Fruit fly (Drosophila melanogaster): ENCODE data around the gene Ir67a.

The Ir67a gene

DNA sequence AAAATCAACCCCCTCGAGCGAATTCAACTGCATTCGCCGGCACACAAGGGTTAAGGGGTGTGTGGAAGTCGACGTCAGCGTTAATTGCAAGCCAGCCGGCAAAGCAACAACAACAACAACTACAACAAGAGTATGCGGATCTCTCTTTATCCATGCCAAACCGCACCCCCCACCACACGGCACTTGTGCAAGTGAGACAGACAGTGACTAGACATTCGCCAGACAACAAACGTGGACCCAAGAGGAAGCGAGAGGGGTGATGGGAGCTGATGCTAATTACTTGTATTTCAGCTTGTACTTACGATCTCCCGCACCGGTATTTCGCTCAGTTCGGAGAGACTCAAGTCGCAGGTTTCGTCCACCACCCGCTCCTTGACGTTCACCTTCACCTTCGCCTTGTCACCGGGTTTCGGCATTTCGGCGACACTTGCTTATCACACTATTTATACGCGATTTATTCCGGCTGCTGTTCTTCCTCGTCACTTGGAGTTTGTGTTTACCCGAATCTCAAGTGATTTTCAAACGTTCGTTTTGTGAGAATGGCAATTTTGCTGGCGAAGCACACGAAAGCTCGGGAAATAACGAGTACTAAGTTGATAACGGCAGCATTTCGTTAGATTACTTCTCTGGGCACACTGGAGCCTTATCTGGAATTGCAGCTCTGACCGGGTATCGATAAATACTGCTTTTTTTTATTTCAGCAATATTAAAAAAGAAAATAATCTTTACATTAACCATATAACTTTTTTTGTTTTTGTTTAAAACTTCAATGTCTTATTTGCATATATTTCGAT lies 34.6 kb downstream of the Ir67a start, which contains the start of gene CG3408:
Gene CG3408 (minus strand): TSS at position 547 of the 794 bp plus-strand sequence.
- TF ChIP-seq Crg-1 (GFP tag; optimal IDR thresholded peaks at IDR 0.05), result peak; percentile 22
- peak; percentile 84 for TF ChIP-seq pad (GFP tag; optimal IDR thresholded peaks at IDR 0.05)
- TF ChIP-seq Mnt (GFP tag; optimal IDR thresholded peaks at IDR 0.05), result peak; percentile 76
- peak; percentile 19 for TF ChIP-seq CG33017 (tag; optimal IDR thresholded peaks at IDR 0.05)
- TF ChIP-seq Hr96 (GFP tag; optimal IDR thresholded peaks at IDR 0.05), result peak; percentile 33
- TF ChIP-seq CG7045 (GFP tag; optimal IDR thresholded peaks at IDR 0.05), result no peak
- TF ChIP-seq cic (GFP tag; optimal IDR thresholded peaks at IDR 0.05), result peak; percentile 61
- no peak for TF ChIP-seq CG11617 (GFP tag; optimal IDR thresholded peaks at IDR 0.05)
- peak; percentile 40 for TF ChIP-seq bab1 (GFP tag; optimal IDR thresholded peaks at IDR 0.05)
- no peak for TF ChIP-seq toe (GFP tag; optimal IDR thresholded peaks at IDR 0.05)
- TF ChIP-seq CG5204 (GFP tag; optimal IDR thresholded peaks at IDR 0.05), result no peak
- peak; percentile 35 to 58 for TF ChIP-seq cnc (optimal IDR thresholded peaks at IDR 0.05)
- TF ChIP-seq CG14711 (tag; optimal IDR thresholded peaks at IDR 0.05), result peak; percentile 29
- TF ChIP-seq ovo (GFP tag; optimal IDR thresholded peaks at IDR 0.05), result peak; percentile 32
- no peak for TF ChIP-seq kay (GFP tag; ENCODE audit: borderline replicate concordance)
- TF ChIP-seq CG1620 (GFP tag; optimal IDR thresholded peaks at IDR 0.05), result no peak
- TF ChIP-seq tj (GFP tag; optimal IDR thresholded peaks at IDR 0.05), result peak; percentile 97
- TF ChIP-seq CG12768 (GFP tag; optimal IDR thresholded peaks at IDR 0.05), result peak; percentile 33

DNA sequence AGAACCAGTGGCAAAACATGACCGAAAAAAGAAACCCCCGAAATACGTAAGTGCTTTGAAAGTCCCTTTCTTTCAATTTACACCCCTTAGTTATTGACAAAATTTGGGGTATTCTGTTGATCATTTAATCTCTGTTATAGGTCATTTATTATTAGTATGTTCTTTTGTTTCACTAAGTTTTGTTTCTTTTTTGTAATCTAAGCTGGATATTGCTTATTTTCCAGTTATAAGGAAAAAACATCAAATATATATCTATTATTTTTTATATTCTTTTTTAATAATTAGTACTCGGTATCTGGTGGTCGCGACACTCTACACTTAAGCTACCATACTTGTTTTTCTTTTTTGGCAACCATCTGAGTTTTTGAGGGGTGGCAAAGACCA lies 35.2 kb downstream of the Ir67a start:
- peak; percentile 24 for TF ChIP-seq CG14711 (tag; optimal IDR thresholded peaks at IDR 0.05)
- TF ChIP-seq cnc (optimal IDR thresholded peaks at IDR 0.05), result no peak

DNA sequence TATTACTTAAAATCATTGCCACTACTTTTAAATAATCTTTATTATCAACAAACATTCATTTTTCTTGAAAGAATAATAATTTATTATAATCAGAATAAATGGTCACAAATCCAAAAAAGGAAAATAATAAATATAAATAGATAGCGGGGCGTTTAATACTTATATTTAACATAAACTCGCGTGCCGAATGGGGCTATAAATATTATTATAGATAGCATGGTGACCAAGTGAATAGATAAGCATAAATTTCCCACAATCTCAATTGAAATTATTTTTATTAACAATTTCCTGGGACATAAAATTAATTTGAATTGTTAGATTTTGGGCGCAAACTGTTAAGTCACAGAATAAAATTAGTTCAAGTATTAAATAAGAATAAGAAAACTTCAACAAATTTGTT lies 37.4 kb downstream of the Ir67a start:
- TF ChIP-seq CG1620 (GFP tag; optimal IDR thresholded peaks at IDR 0.05), result no peak
- TF ChIP-seq CG7101 (tag; optimal IDR thresholded peaks at IDR 0.05), result no peak
- no peak for TF ChIP-seq pad (GFP tag; optimal IDR thresholded peaks at IDR 0.05)
- peak; percentile 41 for TF ChIP-seq kay (GFP tag; ENCODE audit: borderline replicate concordance)

DNA sequence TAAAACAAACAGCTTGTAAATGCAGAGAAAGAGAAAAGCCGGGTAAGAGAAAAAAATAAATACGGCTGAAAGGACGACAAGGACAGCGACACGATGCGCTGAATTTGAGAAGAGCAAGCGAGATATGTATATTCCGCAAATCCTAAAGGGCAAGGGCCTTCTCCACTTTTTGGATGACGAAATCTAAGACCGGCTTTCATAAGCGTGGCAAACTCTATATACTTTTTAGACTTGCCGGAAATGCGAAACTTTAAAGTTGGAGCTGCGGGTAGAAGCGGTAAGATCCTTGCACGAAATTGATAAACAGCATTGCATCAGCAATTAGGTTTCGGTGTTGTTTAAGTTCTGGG lies 38.1 kb downstream of the Ir67a start:
- TF ChIP-seq CG1620 (GFP tag; optimal IDR thresholded peaks at IDR 0.05) (no peak), tj (GFP tag; optimal IDR thresholded peaks at IDR 0.05) (peak; percentile 34)

DNA sequence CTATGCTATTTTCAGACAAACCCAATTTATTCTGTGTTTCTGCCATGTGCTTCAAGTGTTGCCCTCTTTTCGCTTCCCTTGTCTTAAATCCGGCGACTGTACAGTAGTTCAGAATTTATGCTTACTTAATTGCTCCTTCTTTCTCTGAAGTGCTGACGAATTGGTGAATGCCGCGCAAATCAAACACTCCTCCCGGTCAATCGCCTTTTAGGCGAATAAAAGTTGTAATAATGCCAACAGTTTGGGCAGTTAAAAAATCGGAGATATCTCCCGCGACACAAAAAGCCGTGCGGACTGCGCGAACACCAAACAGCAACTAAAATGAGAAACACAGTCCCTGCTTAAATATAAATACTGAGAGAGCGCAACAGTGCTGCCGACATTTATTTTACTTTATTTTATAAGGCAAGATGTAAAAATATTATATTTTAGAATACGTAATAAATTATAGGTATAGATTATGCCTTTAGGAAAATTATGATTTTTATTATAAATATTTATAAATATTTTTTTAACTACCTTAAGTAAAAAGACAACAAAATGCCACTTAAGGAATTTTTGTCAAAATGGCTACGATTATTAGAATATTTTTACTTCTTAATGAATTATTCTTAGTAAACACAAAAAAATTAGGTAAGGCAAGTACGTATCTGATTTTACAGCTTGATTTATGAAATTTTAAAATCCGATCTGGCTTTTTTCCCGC lies 38.6 kb downstream of the Ir67a start, which contains the start of gene path:
Gene path (minus strand): TSS at position 322 of the 706 bp plus-strand sequence.
- TF ChIP-seq CG11617 (GFP tag; optimal IDR thresholded peaks at IDR 0.05) (peak; percentile 42), tj (GFP tag; optimal IDR thresholded peaks at IDR 0.05) (peak; percentile 70), cnc (optimal IDR thresholded peaks at IDR 0.05) (no peak), Hr96 (GFP tag; optimal IDR thresholded peaks at IDR 0.05) (peak; percentile 7), CG5204 (GFP tag; optimal IDR thresholded peaks at IDR 0.05) (no peak), CG7045 (GFP tag; optimal IDR thresholded peaks at IDR 0.05) (peak; percentile 25), ovo (GFP tag; optimal IDR thresholded peaks at IDR 0.05) (no peak), Mnt (GFP tag; optimal IDR thresholded peaks at IDR 0.05) (peak; percentile 86), kay (GFP tag; ENCODE audit: borderline replicate concordance) (peak; percentile 39), Clk (GFP tag; optimal IDR thresholded peaks at IDR 0.05) (no peak), pad (GFP tag; optimal IDR thresholded peaks at IDR 0.05) (no peak), CG7101 (tag; optimal IDR thresholded peaks at IDR 0.05) (peak; percentile 42), bab1 (GFP tag; optimal IDR thresholded peaks at IDR 0.05) (peak; percentile 28), toe (GFP tag; optimal IDR thresholded peaks at IDR 0.05) (no peak), CG33017 (tag; optimal IDR thresholded peaks at IDR 0.05) (peak; percentile 19), CG1620 (GFP tag; optimal IDR thresholded peaks at IDR 0.05) (peak; percentile 53), cic (GFP tag; optimal IDR thresholded peaks at IDR 0.05) (peak; percentile 11), Crg-1 (GFP tag; optimal IDR thresholded peaks at IDR 0.05) (no peak), CG14711 (tag; optimal IDR thresholded peaks at IDR 0.05) (peak; percentile 48), CG12768 (GFP tag; optimal IDR thresholded peaks at IDR 0.05) (peak; percentile 49)

DNA sequence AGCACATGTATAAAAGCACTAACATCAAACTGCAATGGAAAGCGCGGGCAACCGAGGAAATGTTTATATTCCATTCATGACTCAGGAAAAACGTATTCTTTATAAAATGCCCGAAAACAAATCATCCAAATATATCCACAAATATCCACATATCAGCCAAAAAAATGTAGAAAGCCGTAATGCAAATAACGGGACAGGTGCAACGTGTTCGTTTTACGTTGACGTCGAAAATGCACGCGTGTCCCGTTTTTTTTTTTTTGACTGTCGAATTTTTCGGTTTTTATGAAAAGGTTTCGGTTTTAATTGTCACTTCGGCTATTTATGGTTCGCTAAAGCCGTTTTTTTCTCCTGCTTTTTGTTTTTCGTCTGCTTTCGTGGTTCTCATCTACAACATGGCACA lies 39.3 kb downstream of the Ir67a start:
- TF ChIP-seq ovo (GFP tag; optimal IDR thresholded peaks at IDR 0.05), result peak; percentile 81
- TF ChIP-seq pad (GFP tag; optimal IDR thresholded peaks at IDR 0.05), result no peak
- no peak for TF ChIP-seq CG14711 (tag; optimal IDR thresholded peaks at IDR 0.05)
